Fruit fly (Drosophila melanogaster) whole organism, prepupa: ENCODE data around the gene Ork1.

Experiments
- Blimp-1 ChIP-seq: fragments of 200-800 bp; sonication (Bioruptor generic); optimal IDR thresholded peaks from 3 replicates; lab custom pipeline; 2017; ENCODE audit warnings: missing biosample characterization, missing genetic modification characterization, mild to moderate bottlenecking, moderate library complexity, missing genetic modification reagents
- CG3919 ChIP-seq: fragments of 200-800 bp; sonication (Bioruptor generic); optimal IDR thresholded peaks from 3 replicates; lab custom pipeline; 2016; ENCODE audit warnings: missing biosample characterization, missing genetic modification characterization
- Eip75B ChIP-seq: fragments of 200-800 bp; sonication (Bioruptor generic); optimal IDR thresholded peaks from 3 replicates; lab custom pipeline; 2016; ENCODE audit warnings: missing biosample characterization, missing genetic modification characterization
- Eip93F ChIP-seq: fragments of 200-800 bp; sonication (Bioruptor generic); optimal IDR thresholded peaks from 2 replicates; lab custom pipeline; 2016; ENCODE audit warnings: missing biosample characterization, mild to moderate bottlenecking, missing genetic modification characterization
- Gug ChIP-seq: fragments of 200-800 bp; sonication (Bioruptor generic); IDR thresholded peaks from 2 replicates; pipeline ENCODE4 v1.3.6; 2022; ENCODE audit warnings: missing biosample characterization, missing genetic modification characterization
- Smox ChIP-seq: fragments of 200-800 bp; sonication (Bioruptor generic); optimal IDR thresholded peaks from 3 replicates; lab custom pipeline; 2016; ENCODE audit warnings: missing biosample characterization, missing genetic modification characterization
- Sox102F ChIP-seq: fragments of 200-800 bp; sonication (Bioruptor generic); optimal IDR thresholded peaks from 2 replicates; lab custom pipeline; 2016; ENCODE audit warnings: missing biosample characterization, mild to moderate bottlenecking, missing genetic modification characterization

dm6 chrX:10930553-10931092 is 39.6 kb upstream of the Ork1 start, which contains the start of gene Myo10A:
- TF ChIP-seq Eip93F (no peak), Blimp-1 (no peak), Smox (GFP tag; lab: Kevin White, UChicago) (no peak), Eip75B (GFP tag; lab: Kevin White, UChicago) (no peak), Sox102F (GFP tag; lab: Kevin White, UChicago) (no peak), CG3919 (no peak), Gug (GFP tag; lab: Robert Waterston, UW) (no peak)
